Worm (Caenorhabditis elegans) whole organism, L1 larva: Measurements from ENCODE around the gene npr-30.
A peak's percentile ranks its signal among the peaks of the same experiment; 100 is the strongest.

ENCODE experiments used
- C04F5.9 ChIP-seq: sonication (generic microtip); optimal IDR thresholded peaks from 2 replicates; lab custom pipeline; 2016; ENCODE audit warnings: missing genetic modification characterization, missing compliant biosample characterization
- C16A3.4 ChIP-seq: fragments of 150-350 bp; optimal IDR thresholded peaks from 2 replicates; lab custom pipeline; 2014; ENCODE audit warnings: missing biosample characterization, missing genetic modification characterization
- F16B12.6 ChIP-seq: fragments of 150-350 bp; optimal IDR thresholded peaks from 2 replicates; lab custom pipeline; 2014; ENCODE audit warnings: missing biosample characterization, missing genetic modification characterization
- aly-2 ChIP-seq: fragments of 150-350 bp; optimal IDR thresholded peaks from 2 replicates; lab custom pipeline; 2014; ENCODE audit warnings: missing biosample characterization, missing genetic modification characterization
- ama-1 ChIP-seq: fragments of 150-350 bp; optimal IDR thresholded peaks from 2 replicates; lab custom pipeline; 2014
- blmp-1 ChIP-seq: fragments of 150-350 bp; optimal IDR thresholded peaks from 2 replicates; lab custom pipeline; 2014; ENCODE audit warnings: missing biosample characterization, missing genetic modification characterization
- ceh-82 ChIP-seq, 3 experiments: fragments of 150-350 bp in 1 of 3; sonication (generic microtip) in 2 of 3; optimal IDR thresholded peaks; 2 replicates each; lab custom pipeline; 2014 to 2017; ENCODE audit warnings: missing biosample characterization in 3 of 3, missing genetic modification characterization in 3 of 3
- efl-1 ChIP-seq, 4 experiments: fragments of 150-350 bp; optimal IDR thresholded peaks in 3 of 4; peaks in 1 of 4; 1 replicate in 1 of 4; 2 replicates in 3 of 4; lab custom pipeline; 2014; ENCODE audit warnings: missing biosample characterization in 2 of 4, missing genetic modification characterization in 2 of 4, missing genetic modification reagents in 2 of 4
- egl-27 ChIP-seq, 2 experiments: fragments of 150-350 bp in 1 of 2; sonication (generic microtip); optimal IDR thresholded peaks; 3 replicates each; lab custom pipeline; 2017 to 2018; ENCODE audit warnings: missing biosample characterization in 2 of 2, missing genetic modification characterization in 2 of 2, missing genetic modification reagents in 2 of 2
- elt-2 ChIP-seq: sonication (generic microtip); optimal IDR thresholded peaks from 2 replicates; lab custom pipeline; 2016; ENCODE audit warnings: missing genetic modification characterization, mild to moderate bottlenecking, inconsistent platforms, missing compliant biosample characterization, missing genetic modification reagents
- grh-1 ChIP-seq: fragments of 200-800 bp; sonication (Bioruptor generic); IDR thresholded peaks from 2 replicates; pipeline ENCODE4 v1.3.6; 2022; ENCODE audit warnings: missing genetic modification reagents, missing genetic modification characterization, missing compliant biosample characterization
- hlh-17 ChIP-seq: fragments of 200-800 bp; sonication (Bioruptor generic); optimal IDR thresholded peaks from 2 replicates; lab custom pipeline; 2018; ENCODE audit warnings: missing genetic modification characterization, mild to moderate bottlenecking, missing compliant biosample characterization, moderate library complexity, borderline replicate concordance
- hlh-4 ChIP-seq: sonication (generic microtip); optimal IDR thresholded peaks from 2 replicates; lab custom pipeline; 2016; ENCODE audit warnings: mild to moderate bottlenecking, missing genetic modification characterization, missing compliant biosample characterization
- hpl-2 ChIP-seq: fragments of 150-350 bp; optimal IDR thresholded peaks from 2 replicates; lab custom pipeline; 2014; ENCODE audit warnings: missing biosample characterization, missing genetic modification reagents, missing genetic modification characterization
- irx-1 ChIP-seq: sonication (generic microtip); optimal IDR thresholded peaks from 2 replicates; lab custom pipeline; 2016; ENCODE audit warnings: missing genetic modification characterization, missing compliant biosample characterization
- isw-1 ChIP-seq: fragments of 200-800 bp; sonication (Bioruptor generic); IDR thresholded peaks from 2 replicates; pipeline ENCODE4 v1.3.6; 2022; ENCODE audit warnings: missing genetic modification characterization, missing compliant biosample characterization
- lin-13 ChIP-seq: fragments of 150-350 bp; optimal IDR thresholded peaks from 2 replicates; lab custom pipeline; 2014; ENCODE audit warnings: missing biosample characterization, missing genetic modification reagents, missing genetic modification characterization
- lin-39 ChIP-seq: fragments of 150-350 bp; optimal IDR thresholded peaks from 2 replicates; lab custom pipeline; 2014; ENCODE audit warnings: missing biosample characterization, missing genetic modification reagents, missing genetic modification characterization
- lsy-2 ChIP-seq, 2 experiments: fragments of 150-350 bp; optimal IDR thresholded peaks; 2 replicates each; lab custom pipeline; 2014; ENCODE audit warnings: missing biosample characterization in 2 of 2, missing genetic modification characterization in 2 of 2
- mab-9 ChIP-seq: fragments of 200-800 bp; sonication (Bioruptor generic); IDR thresholded peaks from 2 replicates; pipeline ENCODE4 v1.3.6; 2022; ENCODE audit warnings: missing genetic modification reagents, missing genetic modification characterization, missing compliant biosample characterization
- mef-2 ChIP-seq: fragments of 150-350 bp; optimal IDR thresholded peaks from 2 replicates; lab custom pipeline; 2014; ENCODE audit warnings: missing biosample characterization, missing genetic modification characterization
- mep-1 ChIP-seq: fragments of 150-350 bp; optimal IDR thresholded peaks from 2 replicates; lab custom pipeline; 2014; ENCODE audit warnings: missing biosample characterization, missing genetic modification characterization
- nhr-11 ChIP-seq: fragments of 150-350 bp; optimal IDR thresholded peaks from 2 replicates; lab custom pipeline; 2014; ENCODE audit warnings: missing biosample characterization, missing genetic modification characterization
- nhr-19 ChIP-seq: fragments of 200-800 bp; sonication (Bioruptor generic); conservative IDR thresholded peaks from 2 replicates; pipeline ENCODE4 v1.3.6; 2022; ENCODE audit warnings: missing genetic modification characterization, missing compliant biosample characterization
- nhr-76 ChIP-seq: sonication (generic microtip); optimal IDR thresholded peaks from 2 replicates; lab custom pipeline; 2017; ENCODE audit warnings: missing biosample characterization, missing genetic modification characterization
- nhr-84 ChIP-seq: sonication (generic microtip); optimal IDR thresholded peaks from 2 replicates; lab custom pipeline; 2017; ENCODE audit warnings: missing biosample characterization, missing genetic modification characterization
- nhr-85 ChIP-seq: sonication (generic microtip); peaks from one replicate; lab custom pipeline; 2016; ENCODE audit warnings: missing genetic modification characterization, inconsistent platforms, missing compliant biosample characterization
- pax-3 ChIP-seq: fragments of 200-800 bp; sonication (Bioruptor generic); optimal IDR thresholded peaks from 2 replicates; lab custom pipeline; 2018; ENCODE audit warnings: mild to moderate bottlenecking, missing genetic modification characterization, moderate library complexity, missing compliant biosample characterization
- rnt-1 ChIP-seq: sonication (generic microtip); optimal IDR thresholded peaks from 2 replicates; lab custom pipeline; 2016; ENCODE audit warnings: mild to moderate bottlenecking, missing genetic modification characterization, moderate library complexity, missing compliant biosample characterization
- snpc-4 ChIP-seq: fragments of 150-350 bp; optimal IDR thresholded peaks from 2 replicates; lab custom pipeline; 2014; ENCODE audit warnings: missing biosample characterization, missing genetic modification characterization
- tbx-2 ChIP-seq: sonication (generic microtip); optimal IDR thresholded peaks from 2 replicates; lab custom pipeline; 2016; ENCODE audit warnings: missing genetic modification characterization, missing compliant biosample characterization
- tlp-1 ChIP-seq: fragments of 150-350 bp; optimal IDR thresholded peaks from 2 replicates; lab custom pipeline; 2014; ENCODE audit warnings: missing biosample characterization, missing genetic modification characterization
- unc-30 ChIP-seq: sonication (generic microtip); optimal IDR thresholded peaks from 2 replicates; lab custom pipeline; 2017; ENCODE audit warnings: missing biosample characterization, missing genetic modification characterization
- unc-62 ChIP-seq: fragments of 150-350 bp; optimal IDR thresholded peaks from 2 replicates; lab custom pipeline; 2014; ENCODE audit warnings: missing biosample characterization, missing genetic modification reagents, missing genetic modification characterization
- unc-86 ChIP-seq: sonication (generic microtip); optimal IDR thresholded peaks from 2 replicates; lab custom pipeline; 2016; ENCODE audit warnings: missing genetic modification characterization, missing compliant biosample characterization
- unc-98 ChIP-seq: fragments of 200-800 bp; sonication (Bioruptor generic); IDR thresholded peaks from 2 replicates; pipeline ENCODE4 v1.3.6; 2022; ENCODE audit warnings: missing genetic modification characterization, missing compliant biosample characterization
- xbp-1 ChIP-seq: sonication (generic microtip); optimal IDR thresholded peaks from 2 replicates; lab custom pipeline; 2016; ENCODE audit warnings: missing genetic modification characterization, missing compliant biosample characterization
- zip-4 ChIP-seq: fragments of 200-800 bp; sonication (Bioruptor generic); optimal IDR thresholded peaks from 2 replicates; lab custom pipeline; 2018; ENCODE audit warnings: mild to moderate bottlenecking, missing genetic modification characterization, moderate library complexity, missing compliant biosample characterization
- ztf-11 ChIP-seq, 2 experiments: sonication (generic microtip); optimal IDR thresholded peaks; 2 replicates each; lab custom pipeline; 2016 to 2017; ENCODE audit warnings: missing genetic modification characterization in 2 of 2, missing biosample characterization in 1 of 2, missing compliant biosample characterization in 1 of 2
- ztf-4 ChIP-seq: fragments of 150-350 bp; optimal IDR thresholded peaks from 2 replicates; lab custom pipeline; 2014; ENCODE audit warnings: missing biosample characterization, missing genetic modification characterization

npr-30 gene

DNA sequence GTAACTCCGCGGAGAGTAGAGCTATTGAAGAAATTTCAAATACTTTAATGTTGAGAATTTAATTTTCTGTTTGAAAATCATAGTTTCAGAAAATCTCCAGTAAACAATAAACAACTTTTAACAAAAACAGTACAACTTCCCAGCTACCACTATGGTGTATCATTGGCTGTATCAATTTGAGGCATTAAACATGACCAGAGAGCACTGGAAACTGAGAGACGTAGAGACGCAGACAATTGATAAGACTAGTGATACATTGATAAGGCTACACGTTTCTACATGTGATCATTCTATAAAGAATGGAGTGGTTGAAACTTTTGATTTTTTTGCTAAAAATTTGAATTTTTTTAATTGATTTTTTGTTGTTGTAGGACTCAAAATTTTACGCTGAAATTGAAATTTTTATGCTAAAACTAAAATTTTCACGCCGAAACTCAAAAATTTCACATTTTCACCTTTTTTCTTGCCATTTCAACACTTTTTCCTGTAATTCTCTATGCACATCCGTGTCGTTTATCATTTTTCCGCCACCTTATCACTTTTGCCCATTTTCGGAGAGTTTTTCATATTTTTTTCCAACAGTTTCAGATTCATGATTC, 12.2 kb downstream of the npr-30 start, which contains the start of gene H10E21.1 (continued):
- TF ChIP-seq ztf-4 (tag; lab: Kevin White, UChicago) (no peak), rnt-1 (tag; lab: Kevin White, UChicago) (no peak), lin-13 (GFP tag; lab: Kevin White, UChicago) (no peak), mep-1 (tag; lab: Kevin White, UChicago) (no peak), nhr-84 (tag; lab: Kevin White, UChicago) (no peak), zip-4 (GFP tag; lab: Kevin White, UChicago) (no peak), lsy-2 (tag; optimal IDR thresholded peaks at IDR 0.05; lab: Kevin White, UChicago) (peak in 1 of 2 experiments; percentile 4), grh-1 (no peak), F16B12.6 (no peak), mab-9 (GFP tag; lab: Robert Waterston, UW) (no peak), unc-98 (no peak), snpc-4 (tag; lab: Kevin White, UChicago) (no peak), C16A3.4 (tag; lab: Kevin White, UChicago) (peak; percentile 5), hpl-2 (no peak), xbp-1 (tag; lab: Kevin White, UChicago) (no peak), ztf-11 (tag; optimal IDR thresholded peaks at IDR 0.05; lab: Kevin White, UChicago) (no peak), ceh-82 (tag; optimal IDR thresholded peaks at IDR 0.05; lab: Kevin White, UChicago) (no peak), tlp-1 (tag; lab: Kevin White, UChicago) (peak; percentile 53), mef-2 (no peak), C04F5.9 (tag; lab: Kevin White, UChicago) (no peak)

DNA sequence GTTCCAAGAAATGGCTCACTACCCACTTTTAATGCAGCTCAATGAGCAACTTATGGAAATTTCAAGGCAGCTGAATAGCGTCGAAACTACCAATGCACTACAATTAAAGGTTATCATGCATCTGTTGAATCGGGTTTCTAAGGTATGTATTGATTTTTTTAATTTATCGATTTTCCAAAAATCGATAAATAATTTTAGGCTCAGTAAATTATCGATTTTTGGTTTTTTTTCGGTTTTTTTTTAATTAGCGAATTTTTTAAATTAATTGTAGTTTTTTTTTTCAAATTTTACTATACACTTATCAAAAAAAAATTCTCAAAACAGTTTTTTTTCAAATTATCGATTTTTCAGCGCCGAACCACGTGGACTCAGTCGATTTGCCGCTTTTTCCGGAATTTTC, 13.7 kb downstream of the npr-30 start:
- no peak for TF ChIP-seq ztf-4 (tag; lab: Kevin White, UChicago)
- TF ChIP-seq nhr-85 (tag; lab: Kevin White, UChicago), result peak; percentile 33

DNA sequence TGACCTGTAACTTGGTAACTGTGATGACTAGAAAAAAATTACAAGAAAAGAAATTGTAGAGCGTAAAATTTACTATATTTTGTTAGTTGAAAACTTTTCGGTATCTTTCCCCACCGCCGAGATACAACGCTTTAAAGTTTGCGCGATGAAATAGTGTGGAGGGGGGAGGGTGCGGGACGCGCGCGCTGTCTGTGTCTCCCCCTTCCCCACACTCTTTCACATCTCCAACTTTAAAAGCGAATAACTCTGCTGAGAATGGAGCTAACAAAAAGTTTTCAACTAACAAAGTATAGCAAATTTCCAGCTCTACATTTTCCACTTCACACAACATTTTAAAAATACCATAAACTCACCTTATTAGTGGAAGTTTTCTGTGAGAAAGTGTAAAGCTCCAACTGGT, 14.4 kb downstream of the npr-30 start:
- no peak for TF ChIP-seq aly-2 (tag; lab: Kevin White, UChicago)
- TF ChIP-seq unc-30 (tag; lab: Kevin White, UChicago), result no peak
- TF ChIP-seq nhr-11, result no peak
- TF ChIP-seq efl-1 (optimal IDR thresholded peaks at IDR 0.05; lab: Kevin White, UChicago), result no peak
- peak in 1 of 2 experiments; percentile 47 for TF ChIP-seq efl-1 (GFP tag; optimal IDR thresholded peaks at IDR 0.05 in 1 of 2; lab: Kevin White, UChicago)
- no peak for TF ChIP-seq ama-1 (lab: Kevin White, UChicago)
- peak; percentile 56 for TF ChIP-seq nhr-85 (tag; lab: Kevin White, UChicago)
- no peak for TF ChIP-seq tbx-2 (tag; lab: Kevin White, UChicago)
- no peak for TF ChIP-seq nhr-19 (GFP tag; lab: Robert Waterston, UW)
- TF ChIP-seq, all 84 proteins: peak for 2

DNA sequence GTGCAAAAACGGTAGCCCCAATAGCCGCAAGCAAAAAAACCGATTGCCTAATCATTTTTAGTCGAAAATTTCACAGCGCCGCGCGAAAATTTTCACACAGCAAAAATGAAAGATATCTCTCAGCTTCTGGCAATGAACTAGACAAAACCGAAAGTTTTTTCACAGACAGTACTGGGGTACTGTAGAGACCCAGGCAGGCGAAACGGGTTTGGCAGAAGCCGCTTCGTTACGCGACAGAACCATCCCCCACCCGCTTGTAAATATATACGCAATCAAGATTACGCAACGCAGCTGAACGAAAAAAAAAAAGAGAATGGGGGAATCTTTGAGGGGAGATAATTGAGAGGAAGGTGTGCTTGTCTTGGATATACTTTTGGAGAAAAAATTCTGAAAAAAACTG, 16.4 kb downstream of the npr-30 start, which contains the start of gene H10E21.4:
Gene H10E21.4, minus strand, starts transcription at position 167 of the 400 bp plus-strand sequence.
- TF ChIP-seq hlh-17 (no peak), blmp-1 (tag; lab: Kevin White, UChicago) (peak; percentile 71)

DNA sequence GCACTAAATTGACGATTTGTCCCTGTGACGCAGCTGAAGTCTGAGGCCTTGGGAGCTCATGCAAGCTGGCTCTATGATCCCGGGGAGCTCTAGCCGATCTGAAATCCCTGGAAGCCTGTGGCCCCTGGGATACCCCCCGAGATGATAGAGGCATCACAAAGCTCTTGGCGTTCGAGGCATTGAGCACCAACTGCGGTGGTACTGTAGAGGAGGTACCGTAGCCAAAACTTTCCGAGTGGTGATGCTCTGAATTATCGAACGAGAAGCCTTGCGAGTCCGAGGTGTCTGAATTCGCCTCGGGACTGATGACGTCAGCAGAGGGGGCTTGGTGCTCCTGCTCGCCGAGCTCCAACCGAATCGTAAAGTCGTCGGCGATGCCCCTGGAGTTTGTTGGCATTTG, 18.2 kb downstream of the npr-30 start:
- TF ChIP-seq lin-39 (tag; lab: Kevin White, UChicago), result no peak

DNA sequence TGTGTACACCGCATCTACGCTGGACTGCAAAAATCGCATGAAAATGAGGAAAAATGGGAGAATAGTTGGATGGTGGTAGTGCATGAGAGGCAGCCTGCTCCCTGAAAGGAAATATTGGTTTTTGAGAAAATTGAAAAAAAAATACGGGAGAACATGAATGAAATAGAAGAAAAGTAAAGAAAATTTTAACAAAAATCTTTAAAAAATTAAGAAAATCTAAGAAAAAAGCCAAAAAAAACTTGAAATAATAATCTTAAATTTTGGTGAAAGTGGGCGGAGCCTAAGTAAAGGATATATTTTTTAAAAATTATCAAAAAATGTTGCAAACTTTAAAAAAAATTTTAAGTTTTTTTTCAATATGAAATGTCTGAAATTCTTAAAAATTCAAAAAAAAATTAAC, 20.7 kb downstream of the npr-30 start, which contains the start of gene H10E21.5:
Gene H10E21.5, minus strand, starts transcription at position 101 of the 400 bp plus-strand sequence.
- TF ChIP-seq snpc-4 (tag; lab: Kevin White, UChicago) (no peak), unc-62 (no peak), unc-86 (tag; lab: Kevin White, UChicago) (no peak), irx-1 (tag; lab: Kevin White, UChicago) (no peak), elt-2 (tag; lab: Kevin White, UChicago) (no peak), C04F5.9 (tag; lab: Kevin White, UChicago) (no peak), egl-27 (tag; optimal IDR thresholded peaks at IDR 0.05; lab: Kevin White, UChicago) (no peak), hlh-4 (tag; lab: Kevin White, UChicago) (no peak), blmp-1 (tag; lab: Kevin White, UChicago) (no peak), ceh-82 (tag; optimal IDR thresholded peaks at IDR 0.05; lab: Kevin White, UChicago) (no peak), mep-1 (tag; lab: Kevin White, UChicago) (no peak), pax-3 (no peak), mef-2 (no peak), isw-1 (no peak), nhr-76 (tag; lab: Kevin White, UChicago) (no peak)
